Worm (Caenorhabditis elegans): ENCODE data around the gene str-140.

Gene str-140

DNA sequence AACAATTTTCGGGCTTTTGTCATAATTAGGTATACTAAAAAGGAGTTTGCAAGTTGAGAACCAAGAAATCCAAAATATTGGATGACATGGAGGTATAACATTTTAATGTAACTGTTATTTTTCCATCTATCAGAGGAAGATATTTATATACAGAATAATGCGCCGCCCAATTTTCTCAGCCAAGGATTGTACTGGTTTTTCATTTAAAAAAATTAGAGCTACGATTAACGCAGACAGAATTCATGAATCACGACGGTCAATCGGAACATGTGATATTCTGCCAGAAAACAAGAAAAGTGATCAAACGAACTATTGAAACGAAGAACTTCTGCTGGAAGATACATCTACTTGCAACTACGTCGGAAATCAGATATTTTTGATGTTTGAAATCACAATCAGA, 30.5 kb upstream of the str-140 start, which contains the start of gene str-145:
TSS of gene str-145 (minus strand) at position 101 of the 400 bp plus-strand sequence.
- TF ChIP-seq nhr-28 (tag; optimal IDR thresholded peaks at IDR 0.05), result no peak
- TF ChIP-seq hmg-11 (tag; optimal IDR thresholded peaks at IDR 0.05), result no peak
- no peak for TF ChIP-seq nfya-1 (tag; optimal IDR thresholded peaks at IDR 0.05; ENCODE audit: insufficient read depth)
- TF ChIP-seq ceh-28 (tag; optimal IDR thresholded peaks at IDR 0.05), result no peak
- TF ChIP-seq elt-1 (tag; optimal IDR thresholded peaks at IDR 0.05), result no peak
- TF ChIP-seq sea-2 (GFP tag; optimal IDR thresholded peaks at IDR 0.05), result no peak
- TF ChIP-seq ZK546.5 (tag; optimal IDR thresholded peaks at IDR 0.05), result no peak
- no peak for TF ChIP-seq daf-12 (tag; optimal IDR thresholded peaks at IDR 0.05)
- TF ChIP-seq unc-62 (GFP tag; optimal IDR thresholded peaks at IDR 0.05), result no peak
- TF ChIP-seq snpc-4 (tag; optimal IDR thresholded peaks at IDR 0.05), result no peak
- no peak for TF ChIP-seq nhr-23 (tag; optimal IDR thresholded peaks at IDR 0.05)
- TF ChIP-seq R02D3.7 (tag; optimal IDR thresholded peaks at IDR 0.05), result no peak
- no peak for TF ChIP-seq zag-1 (tag; optimal IDR thresholded peaks at IDR 0.05)
- TF ChIP-seq nhr-76 (tag; optimal IDR thresholded peaks at IDR 0.05), result no peak
- TF ChIP-seq lin-15B (tag; optimal IDR thresholded peaks at IDR 0.05), result no peak
- TF ChIP-seq aly-2 (tag; optimal IDR thresholded peaks at IDR 0.05), result no peak
- TF ChIP-seq nhr-25 (tag; optimal IDR thresholded peaks at IDR 0.05), result no peak
- no peak for TF ChIP-seq egl-27 (tag; optimal IDR thresholded peaks at IDR 0.05)
- no peak for TF ChIP-seq skn-1 (tag; optimal IDR thresholded peaks at IDR 0.05)
- TF ChIP-seq nhr-67 (tag; optimal IDR thresholded peaks at IDR 0.05), result no peak

DNA sequence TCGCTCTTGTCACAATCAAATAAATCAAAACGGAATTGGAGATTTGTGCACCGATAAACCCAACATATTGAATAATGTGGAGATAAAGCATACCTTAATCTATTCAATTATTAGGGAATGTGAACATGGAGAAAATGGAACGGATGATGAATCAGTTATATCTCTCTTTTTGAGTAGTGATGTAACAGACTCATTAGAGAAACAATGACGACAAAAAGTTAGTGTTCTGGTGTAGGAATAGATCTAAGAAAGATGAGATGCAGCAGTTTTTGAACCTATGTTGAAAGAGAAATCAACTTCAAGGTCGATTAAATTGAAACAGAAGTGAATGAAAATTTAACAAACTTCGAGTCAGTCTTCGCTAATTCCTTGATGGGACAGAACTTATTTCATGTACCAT, 27.7 kb upstream of the str-140 start, which contains the start of gene str-146:
TSS of gene str-146 (minus strand) at position 101 of the 400 bp plus-strand sequence.
- TF ChIP-seq lin-15B (tag; optimal IDR thresholded peaks at IDR 0.05), result no peak
- TF ChIP-seq eor-1 (tag; optimal IDR thresholded peaks at IDR 0.05), result no peak
- TF ChIP-seq pha-4 (tag; optimal IDR thresholded peaks at IDR 0.05), result no peak
- TF ChIP-seq ZK546.5 (tag; optimal IDR thresholded peaks at IDR 0.05), result no peak
- no peak for TF ChIP-seq fkh-2 (tag; optimal IDR thresholded peaks at IDR 0.05)
- no peak for TF ChIP-seq fkh-10 (GFP tag; optimal IDR thresholded peaks at IDR 0.05)
- no peak for TF ChIP-seq unc-39 (tag; optimal IDR thresholded peaks at IDR 0.05)
- TF ChIP-seq nhr-43 (tag; optimal IDR thresholded peaks at IDR 0.05; ENCODE audit: poor library complexity, severe bottlenecking), result no peak
- no peak for TF ChIP-seq fos-1 (tag; optimal IDR thresholded peaks at IDR 0.05)
- no peak for TF ChIP-seq ztf-4 (tag; optimal IDR thresholded peaks at IDR 0.05)
- TF ChIP-seq ceh-82 (tag; optimal IDR thresholded peaks at IDR 0.05), result no peak

DNA sequence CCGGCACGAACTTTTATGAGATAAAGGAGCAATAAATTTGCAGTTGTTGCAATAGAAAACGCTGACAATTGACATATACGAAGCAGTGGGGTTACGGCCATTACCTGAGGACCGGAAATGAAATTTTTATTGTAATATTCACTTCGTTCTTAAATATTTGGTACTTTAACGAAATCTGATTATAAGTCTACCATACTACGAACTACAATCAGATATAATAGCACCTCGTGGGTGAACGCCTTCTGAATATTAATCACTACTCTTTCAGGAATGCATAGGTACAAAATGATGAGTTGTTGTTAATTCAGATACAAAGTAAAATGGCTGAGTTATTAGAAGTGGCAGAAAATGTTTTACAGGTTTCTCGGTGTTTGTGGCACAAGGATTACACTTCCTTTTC, 24.7 kb upstream of the str-140 start, which contains the start of gene str-129:
TSS of gene str-129 (minus strand) at position 101 of the 400 bp plus-strand sequence.
- TF ChIP-seq lsy-12 (tag; optimal IDR thresholded peaks at IDR 0.05) (no peak), ceh-82 (tag; optimal IDR thresholded peaks at IDR 0.05) (no peak), egl-5 (tag; optimal IDR thresholded peaks at IDR 0.05) (no peak), pha-4 (tag; optimal IDR thresholded peaks at IDR 0.05) (no peak), ZK546.5 (tag; optimal IDR thresholded peaks at IDR 0.05) (no peak), nhr-77 (tag; optimal IDR thresholded peaks at IDR 0.05) (no peak), nhr-11 (tag; optimal IDR thresholded peaks at IDR 0.05) (no peak), elt-2 (tag; optimal IDR thresholded peaks at IDR 0.05) (no peak), ceh-9 (tag; optimal IDR thresholded peaks at IDR 0.05) (no peak), zag-1 (tag; optimal IDR thresholded peaks at IDR 0.05) (no peak)

DNA sequence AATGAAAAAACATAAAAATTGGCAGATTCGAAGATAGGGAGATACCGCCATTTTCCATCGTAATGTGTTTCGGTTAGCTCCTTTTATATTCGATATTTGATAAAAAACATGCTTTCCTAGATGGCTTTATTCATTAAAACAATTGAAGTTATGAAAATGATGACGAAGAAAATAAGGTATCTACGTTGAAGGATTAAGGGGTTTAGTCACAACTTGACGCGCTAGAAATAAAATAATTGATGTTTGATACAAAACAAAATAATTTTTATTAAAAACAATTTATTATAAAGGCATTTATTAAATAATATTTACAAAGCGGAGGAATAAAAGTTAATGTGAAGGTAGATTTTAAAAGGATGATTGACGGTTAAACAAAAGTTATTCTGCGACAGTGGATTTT, 22.9 kb upstream of the str-140 start, which contains the start of gene str-130:
TSS of gene str-130 (minus strand) at position 101 of the 400 bp plus-strand sequence.
- TF ChIP-seq eor-1 (tag; optimal IDR thresholded peaks at IDR 0.05) (no peak), ceh-9 (tag; optimal IDR thresholded peaks at IDR 0.05) (no peak), elt-3 (tag; optimal IDR thresholded peaks at IDR 0.05) (no peak), nhr-12 (tag; optimal IDR thresholded peaks at IDR 0.05) (no peak), aly-2 (tag; optimal IDR thresholded peaks at IDR 0.05) (no peak)

Data from whole organism, L3 larva.